Worm (Caenorhabditis elegans): Measurements from ENCODE around the gene fbxa-201.

fbxa-201 gene

ce11 chrV:1968809-1969208, 6.3 kb upstream of the fbxa-201 start:
- TF ChIP-seq blmp-1 (tag; optimal IDR thresholded peaks at IDR 0.05) (peak; percentile 51), ceh-88 (GFP tag; IDR thresholded peaks at IDR 0.05) (no peak)

- TF ChIP-seq grh-1 (GFP tag; IDR thresholded peaks at IDR 0.05) (no peak), ceh-90 (tag; optimal IDR thresholded peaks at IDR 0.05) (no peak), sptf-1 (tag; optimal IDR thresholded peaks at IDR 0.05) (no peak), nhr-85 (tag) (no peak), elt-2 (tag; optimal IDR thresholded peaks at IDR 0.05) (no peak), vab-15 (tag; optimal IDR thresholded peaks at IDR 0.05) (no peak), F16B12.6 (tag; optimal IDR thresholded peaks at IDR 0.05) (no peak), elt-3 (tag; optimal IDR thresholded peaks at IDR 0.05) (no peak), ets-5 (GFP tag; IDR thresholded peaks at IDR 0.05) (no peak), alr-1 (tag; optimal IDR thresholded peaks at IDR 0.05; ENCODE audit: borderline replicate concordance) (no peak)
Observed at ce11 chrV:1969228-1969627, 5.9 kb upstream of the fbxa-201 start, which contains the start of gene acs-3. Gene acs-3 (plus strand): TSS chrV:1969528.

ce11 chrV:1969690-1970089, 5.5 kb upstream of the fbxa-201 start:
- TF ChIP-seq snu-23 (GFP tag; optimal IDR thresholded peaks at IDR 0.05): no peak
- no peak for TF ChIP-seq Y116A8C.19 (tag; optimal IDR thresholded peaks at IDR 0.05; ENCODE audit: borderline replicate concordance)
- TF ChIP-seq ceh-88 (GFP tag; IDR thresholded peaks at IDR 0.05): no peak

ce11 chrV:1978968-1979367, 3.8 kb downstream of the fbxa-201 start, which contains the start of gene T08B1.4:
Gene T08B1.4 (plus strand): TSS chrV:1979268.
- no peak for TF ChIP-seq ceh-88 (GFP tag; IDR thresholded peaks at IDR 0.05)
- TF ChIP-seq lin-13 (GFP tag; optimal IDR thresholded peaks at IDR 0.05): no peak
- TF ChIP-seq mep-1 (tag; optimal IDR thresholded peaks at IDR 0.05): no peak
- TF ChIP-seq mef-2 (tag; optimal IDR thresholded peaks at IDR 0.05): no peak
- no peak for TF ChIP-seq hpl-2 (GFP tag; optimal IDR thresholded peaks at IDR 0.05)
- TF ChIP-seq elt-2 (tag; optimal IDR thresholded peaks at IDR 0.05): no peak

ce11 chrV:1986954-1987353, 11.8 kb downstream of the fbxa-201 start, which contains the start of gene T08B1.1:
Gene T08B1.1 (minus strand): TSS chrV:1987045.
- TF ChIP-seq grh-1 (GFP tag; IDR thresholded peaks at IDR 0.05) (no peak), elt-2 (tag; optimal IDR thresholded peaks at IDR 0.05) (peak; percentile 80), aha-1 (tag; optimal IDR thresholded peaks at IDR 0.05) (no peak)

ce11 chrV:1989220-1989619, 14.1 kb downstream of the fbxa-201 start:
- TF ChIP-seq elt-2 (tag; optimal IDR thresholded peaks at IDR 0.05) (peak; percentile 31), efl-1 (optimal IDR thresholded peaks at IDR 0.05) (no peak), efl-1 (GFP tag; optimal IDR thresholded peaks at IDR 0.05 in 1 of 2) (no peak)

ce11 chrV:1991381-1991780, 16.2 kb downstream of the fbxa-201 start:
- no peak for TF ChIP-seq nhr-76 (tag; optimal IDR thresholded peaks at IDR 0.05)
- TF ChIP-seq efl-1 (optimal IDR thresholded peaks at IDR 0.05): no peak
- TF ChIP-seq efl-1 (GFP tag; optimal IDR thresholded peaks at IDR 0.05 in 1 of 2): peak in 1 of 2 experiments; percentile 64

- TF ChIP-seq nhr-12 (tag; optimal IDR thresholded peaks at IDR 0.05): no peak
- TF ChIP-seq fkh-10 (GFP tag; optimal IDR thresholded peaks at IDR 0.05): no peak
- TF ChIP-seq C34B4.2 (tag; optimal IDR thresholded peaks at IDR 0.05): no peak
- TF ChIP-seq nhr-90 (tag; optimal IDR thresholded peaks at IDR 0.05; ENCODE audit: poor library complexity): no peak
- no peak for TF ChIP-seq lin-39 (tag; optimal IDR thresholded peaks at IDR 0.05)
- no peak for TF ChIP-seq aly-2 (tag; optimal IDR thresholded peaks at IDR 0.05)
- TF ChIP-seq pax-3 (tag; optimal IDR thresholded peaks at IDR 0.05): no peak
- no peak for TF ChIP-seq elt-3 (tag; optimal IDR thresholded peaks at IDR 0.05)
Observed at ce11 chrV:1992515-1992968, 17.4 kb downstream of the fbxa-201 start, which contains the start of gene tnt-4. Gene tnt-4 (minus strand): TSS chrV:1992918.
